Fruit fly (Drosophila melanogaster) whole organism, wandering third instar larva: ENCODE data around the gene Ir94f.

Source experiments
- Abd-B ChIP-seq: fragments of >200 bp; optimal IDR thresholded peaks from 2 replicates; lab custom pipeline; 2017; ENCODE audit warnings: missing biosample characterization, missing genetic modification characterization
- CG32264 ChIP-seq: fragments of 200-800 bp; sonication (Bioruptor generic); optimal IDR thresholded peaks from 2 replicates; lab custom pipeline; 2016; ENCODE audit warnings: missing biosample characterization, missing genetic modification characterization
- CG9705 ChIP-seq: fragments of 200-800 bp; sonication (Bioruptor generic); optimal IDR thresholded peaks from 2 replicates; lab custom pipeline; 2018; ENCODE audit warnings: missing biosample characterization, mild to moderate bottlenecking, missing genetic modification characterization
- CrebA ChIP-seq: fragments of 200-800 bp; sonication (Bioruptor generic); optimal IDR thresholded peaks from 2 replicates; lab custom pipeline; 2016; ENCODE audit warnings: missing biosample characterization, mild to moderate bottlenecking, missing genetic modification characterization, borderline replicate concordance
- Dfd ChIP-seq: fragments of >200 bp; optimal IDR thresholded peaks from 2 replicates; lab custom pipeline; 2017; ENCODE audit warnings: missing biosample characterization, missing genetic modification characterization
- Dif ChIP-seq: fragments of 200-275, 200-300 bp; sonication (Bioruptor generic); optimal IDR thresholded peaks from 2 replicates; lab custom pipeline; 2018; ENCODE audit warnings: missing biosample characterization, missing genetic modification characterization; ENCODE audit not compliant: partially characterized antibody
- GATAd ChIP-seq: sonication (Bioruptor generic); optimal IDR thresholded peaks from 2 replicates; lab custom pipeline; 2016; ENCODE audit warnings: missing biosample characterization, missing genetic modification characterization
- HLH106 ChIP-seq: fragments of 200-800 bp; optimal IDR thresholded peaks from 3 replicates; lab custom pipeline; 2019; ENCODE audit warnings: missing biosample characterization, mild to moderate bottlenecking, missing genetic modification characterization, moderate library complexity
- Hnf4 ChIP-seq: fragments of 200-800 bp; sonication (Bioruptor generic); optimal IDR thresholded peaks from 2 replicates; lab custom pipeline; 2016; ENCODE audit warnings: missing biosample characterization, mild to moderate bottlenecking, missing genetic modification characterization
- Hr78 ChIP-seq: fragments of >200 bp; optimal IDR thresholded peaks from 2 replicates; lab custom pipeline; 2017; ENCODE audit warnings: missing biosample characterization, missing genetic modification characterization
- Hr83 ChIP-seq: fragments of 200-300 bp; sonication (Bioruptor generic); optimal IDR thresholded peaks from 2 replicates; lab custom pipeline; 2016; ENCODE audit warnings: missing biosample characterization, mild to moderate bottlenecking, missing genetic modification characterization, moderate library complexity; ENCODE audit not compliant: poor library complexity, severe bottlenecking
- Jra ChIP-seq: sonication (Bioruptor generic); optimal IDR thresholded peaks from 2 replicates; lab custom pipeline; 2016; ENCODE audit warnings: missing biosample characterization, missing genetic modification characterization
- Mio ChIP-seq: sonication (Bioruptor generic); optimal IDR thresholded peaks from 2 replicates; lab custom pipeline; 2016; ENCODE audit warnings: missing biosample characterization, missing genetic modification characterization
- Myc ChIP-seq: fragments of >200 bp; optimal IDR thresholded peaks from 2 replicates; lab custom pipeline; 2017
- N ChIP-seq: fragments of >200 bp; optimal IDR thresholded peaks from 2 replicates; lab custom pipeline; 2018; ENCODE audit warnings: missing biosample characterization, missing external identifiers, missing genetic modification characterization
- OdsH ChIP-seq: fragments of 200-800 bp; sonication (Bioruptor generic); optimal IDR thresholded peaks from 2 replicates; lab custom pipeline; 2016; ENCODE audit warnings: missing biosample characterization, mild to moderate bottlenecking, missing genetic modification characterization
- Rel ChIP-seq, 2 experiments: fragments of 200-800 bp; sonication (Bioruptor generic) in 1 of 2; optimal IDR thresholded peaks; 2 replicates in 1 of 2; 3 replicates in 1 of 2; lab custom pipeline; 2016 to 2019; ENCODE audit warnings: mild to moderate bottlenecking in 2 of 2, missing biosample characterization in 2 of 2, missing genetic modification characterization in 2 of 2, moderate library complexity in 1 of 2
- Sp1 ChIP-seq: fragments of 200-800 bp; sonication (Bioruptor generic); optimal IDR thresholded peaks from 3 replicates; lab custom pipeline; 2019; ENCODE audit warnings: missing biosample characterization, mild to moderate bottlenecking, missing genetic modification characterization, moderate library complexity
- Vsx2 ChIP-seq: fragments of 200-300, 225-300 bp; sonication (Bioruptor generic); optimal IDR thresholded peaks from 2 replicates; lab custom pipeline; 2018; ENCODE audit warnings: missing biosample characterization, missing genetic modification characterization; ENCODE audit not compliant: partially characterized antibody
- br ChIP-seq: fragments of 200-800 bp; sonication (Bioruptor generic); optimal IDR thresholded peaks from 2 replicates; lab custom pipeline; 2016; ENCODE audit warnings: missing biosample characterization, missing genetic modification characterization
- brk ChIP-seq: fragments of 200-800 bp; sonication (Bioruptor generic); optimal IDR thresholded peaks from 2 replicates; lab custom pipeline; 2016; ENCODE audit warnings: missing biosample characterization, mild to moderate bottlenecking, missing genetic modification characterization
- dl ChIP-seq, 2 experiments: fragments of 175-275, 200-275 bp in 1 of 2; fragments of 200-275 bp in 1 of 2; sonication (Bioruptor generic); optimal IDR thresholded peaks; lab custom pipeline; 2018; ENCODE audit warnings: mild to moderate bottlenecking in 2 of 2, missing biosample characterization in 2 of 2, missing genetic modification characterization in 2 of 2, moderate library complexity in 2 of 2; ENCODE audit not compliant: partially characterized antibody in 2 of 2, insufficient read depth in 1 of 2
- dmrt93B ChIP-seq: fragments of 200-800 bp; sonication (Bioruptor generic); optimal IDR thresholded peaks from 2 replicates; lab custom pipeline; 2018; ENCODE audit warnings: missing biosample characterization, mild to moderate bottlenecking, missing genetic modification characterization
- dsf ChIP-seq: sonication (Bioruptor generic); optimal IDR thresholded peaks from 2 replicates; lab custom pipeline; 2016; ENCODE audit warnings: missing biosample characterization, missing genetic modification characterization, borderline replicate concordance
- ey ChIP-seq: fragments of 200-800 bp; sonication (Bioruptor generic); optimal IDR thresholded peaks from 2 replicates; lab custom pipeline; 2016; ENCODE audit warnings: missing biosample characterization, missing genetic modification characterization
- foxo ChIP-seq, 2 experiments: fragments of 200-800 bp; sonication (Bioruptor generic); optimal IDR thresholded peaks; 2 replicates in 1 of 2; 3 replicates in 1 of 2; lab custom pipeline; 2016 to 2017; ENCODE audit warnings: missing biosample characterization in 2 of 2, missing genetic modification characterization in 2 of 2
- fru ChIP-seq: fragments of 200-800 bp; sonication (Bioruptor generic); optimal IDR thresholded peaks from 3 replicates; lab custom pipeline; 2016; ENCODE audit warnings: missing biosample characterization, mild to moderate bottlenecking, missing genetic modification characterization
- h ChIP-seq: fragments of 200-800 bp; sonication (Bioruptor generic); optimal IDR thresholded peaks from 3 replicates; lab custom pipeline; 2016; ENCODE audit warnings: missing biosample characterization, mild to moderate bottlenecking, missing genetic modification characterization
- jim ChIP-seq: fragments of 175-275, 200-325 bp; sonication (Bioruptor generic); optimal IDR thresholded peaks from 2 replicates; lab custom pipeline; 2016; ENCODE audit warnings: missing biosample characterization, mild to moderate bottlenecking, missing genetic modification characterization
- lola ChIP-seq: fragments of >200 bp; optimal IDR thresholded peaks from 2 replicates; lab custom pipeline; 2017; ENCODE audit warnings: missing biosample characterization, missing genetic modification characterization
- pan ChIP-seq: fragments of >200 bp; optimal IDR thresholded peaks from 2 replicates; lab custom pipeline; 2017
- psq ChIP-seq: fragments of 200-800 bp; sonication (Bioruptor generic); optimal IDR thresholded peaks from 3 replicates; lab custom pipeline; 2017; ENCODE audit warnings: missing biosample characterization, mild to moderate bottlenecking, missing genetic modification characterization, moderate library complexity
- rgr ChIP-seq: fragments of 200-800 bp; sonication (Bioruptor generic); optimal IDR thresholded peaks from 3 replicates; lab custom pipeline; 2016; ENCODE audit warnings: missing biosample characterization, mild to moderate bottlenecking, missing genetic modification characterization
- sage ChIP-seq: fragments of 200-800 bp; sonication (Bioruptor generic); optimal IDR thresholded peaks from 2 replicates; lab custom pipeline; 2016; ENCODE audit warnings: missing biosample characterization, mild to moderate bottlenecking, missing genetic modification characterization
- sv ChIP-seq: fragments of 200-800 bp; sonication (Bioruptor generic); optimal IDR thresholded peaks from 3 replicates; lab custom pipeline; 2016; ENCODE audit warnings: missing biosample characterization, missing genetic modification characterization
- tai ChIP-seq: sonication (Bioruptor generic); optimal IDR thresholded peaks from 2 replicates; lab custom pipeline; 2016; ENCODE audit warnings: missing biosample characterization, missing genetic modification characterization
- usp ChIP-seq: fragments of >200 bp; optimal IDR thresholded peaks from 2 replicates; lab custom pipeline; 2017; ENCODE audit warnings: missing biosample characterization, missing genetic modification characterization
- woc ChIP-seq: sonication (Bioruptor generic); optimal IDR thresholded peaks from 2 replicates; lab custom pipeline; 2016; ENCODE audit warnings: missing biosample characterization, mild to moderate bottlenecking, missing genetic modification characterization

The Ir94f gene

DNA sequence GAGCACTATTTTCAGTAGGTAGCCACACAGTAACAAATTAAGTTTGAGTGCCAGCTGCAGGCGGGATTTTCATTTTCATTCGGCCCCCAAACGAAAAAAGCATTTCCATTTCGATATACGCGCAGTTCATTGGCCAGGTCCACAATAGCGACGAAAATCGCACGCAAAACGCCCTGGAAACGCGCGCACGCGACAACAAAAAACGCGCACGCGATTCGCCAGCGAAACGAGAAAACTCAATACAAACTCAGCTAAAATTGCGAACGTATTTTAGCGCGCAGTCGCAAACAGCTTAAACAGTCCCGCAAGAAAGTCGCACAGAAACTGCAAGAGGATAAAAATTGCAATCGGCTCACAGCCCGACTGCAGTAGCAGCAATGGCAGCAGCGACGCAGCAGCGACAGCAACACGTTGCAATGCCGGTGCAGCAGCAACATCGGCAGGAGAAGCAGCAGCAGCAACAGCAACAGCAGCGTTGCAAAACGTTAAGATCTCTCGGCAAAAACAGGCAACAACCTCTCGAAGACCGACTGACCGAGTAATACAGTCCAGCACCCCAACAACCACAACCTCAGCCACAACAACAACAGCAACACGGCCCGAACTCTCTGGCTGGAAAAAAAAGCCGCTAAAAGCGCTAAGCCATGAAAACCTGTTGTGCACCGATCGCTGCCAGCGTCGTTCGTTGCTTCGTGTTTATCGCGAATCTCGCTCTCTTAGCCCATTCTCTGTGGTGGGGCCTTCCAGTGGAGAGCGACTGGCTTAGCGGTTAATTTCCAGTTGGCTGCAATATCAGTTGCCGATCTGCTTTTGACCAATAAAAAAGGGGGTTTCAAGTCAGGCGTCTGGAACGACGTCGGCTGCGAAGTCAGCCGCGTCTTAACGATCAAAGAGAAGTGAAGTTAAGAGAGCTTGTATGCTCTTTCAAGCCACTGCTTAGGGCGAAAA is 9.4 kb upstream of the Ir94f start, which contains the start of gene CG4374:
Gene CG4374 (minus strand): TSS at position 268 of the 948 bp plus-strand sequence.
- TF ChIP-seq Abd-B (GFP tag; lab: Kevin White, UChicago) (no peak), Vsx2 (GFP tag; lab: Kevin White, UChicago) (peak; percentile 10), brk (GFP tag; lab: Kevin White, UChicago) (no peak), Sp1 (GFP tag; lab: Kevin White, UChicago) (no peak), psq (GFP tag; lab: Kevin White, UChicago) (no peak), CG9705 (GFP tag; lab: Kevin White, UChicago) (no peak), GATAd (GFP tag; lab: Kevin White, UChicago) (no peak), Jra (GFP tag; lab: Kevin White, UChicago) (no peak), dmrt93B (GFP tag; lab: Kevin White, UChicago) (no peak), sv (GFP tag; lab: Kevin White, UChicago) (no peak), N (GFP tag; lab: Kevin White, UChicago) (no peak), Hr78 (no peak), Rel (GFP tag; optimal IDR thresholded peaks at IDR 0.05; lab: Kevin White, UChicago) (peak; percentile 6), Rel (tag; optimal IDR thresholded peaks at IDR 0.05; lab: Kevin White, UChicago) (peak; percentile 41), sage (GFP tag; lab: Kevin White, UChicago) (no peak), fru (GFP tag; lab: Kevin White, UChicago) (peak; percentile 26), usp (GFP tag; lab: Kevin White, UChicago) (no peak), HLH106 (tag; lab: Kevin White, UChicago) (no peak), Hr83 (GFP tag; lab: Kevin White, UChicago) (no peak), Mio (no peak), Hnf4 (GFP tag; lab: Kevin White, UChicago) (no peak), br (GFP tag; lab: Kevin White, UChicago) (no peak), ey (GFP tag; lab: Kevin White, UChicago) (no peak), tai (no peak), Myc (lab: Kevin White, UChicago) (peak; percentile 36), CrebA (GFP tag; lab: Kevin White, UChicago) (no peak), OdsH (GFP tag; lab: Kevin White, UChicago) (no peak), pan (lab: Kevin White, UChicago) (no peak), woc (GFP tag; lab: Kevin White, UChicago) (no peak), dsf (GFP tag; lab: Kevin White, UChicago) (no peak), foxo (GFP tag; optimal IDR thresholded peaks at IDR 0.05; lab: Kevin White, UChicago) (no peak), rgr (no peak), dl (GFP tag; optimal IDR thresholded peaks at IDR 0.05; lab: Kevin White, UChicago; ENCODE audit: insufficient read depth in 1 of 2, partially characterized antibody in 2 of 2) (peak in 1 of 2 experiments; percentile 14), Dfd (GFP tag; lab: Kevin White, UChicago) (peak; percentile 77), jim (GFP tag; lab: Kevin White, UChicago) (no peak), CG32264 (GFP tag; lab: Kevin White, UChicago) (no peak), lola (GFP tag; lab: Kevin White, UChicago) (no peak), h (GFP tag; lab: Kevin White, UChicago) (no peak), Dif (GFP tag; lab: Kevin White, UChicago) (peak; percentile 35)

dm6 chr3R:23476085-23476484 is 5.6 kb upstream of the Ir94f start:
- TF ChIP-seq fru (GFP tag; lab: Kevin White, UChicago), result no peak
- TF ChIP-seq Rel (GFP tag; optimal IDR thresholded peaks at IDR 0.05; lab: Kevin White, UChicago), result no peak
- TF ChIP-seq Rel (tag; optimal IDR thresholded peaks at IDR 0.05; lab: Kevin White, UChicago), result no peak
- no peak for TF ChIP-seq rgr
- TF ChIP-seq Jra (GFP tag; lab: Kevin White, UChicago), result no peak
- TF ChIP-seq lola (GFP tag; lab: Kevin White, UChicago), result no peak
- TF ChIP-seq Dfd (GFP tag; lab: Kevin White, UChicago), result no peak
- TF ChIP-seq Abd-B (GFP tag; lab: Kevin White, UChicago), result no peak
- no peak for TF ChIP-seq dsf (GFP tag; lab: Kevin White, UChicago)
- TF ChIP-seq sv (GFP tag; lab: Kevin White, UChicago), result no peak
- no peak for TF ChIP-seq pan (lab: Kevin White, UChicago)
- TF ChIP-seq CrebA (GFP tag; lab: Kevin White, UChicago), result no peak
- no peak for TF ChIP-seq jim (GFP tag; lab: Kevin White, UChicago)
- TF ChIP-seq Dif (GFP tag; lab: Kevin White, UChicago), result no peak
- no peak for TF ChIP-seq OdsH (GFP tag; lab: Kevin White, UChicago)
- TF ChIP-seq brk (GFP tag; lab: Kevin White, UChicago), result no peak
- no peak for TF ChIP-seq N (GFP tag; lab: Kevin White, UChicago)
- TF ChIP-seq foxo (GFP tag; optimal IDR thresholded peaks at IDR 0.05; lab: Kevin White, UChicago), result no peak
- no peak for TF ChIP-seq dmrt93B (GFP tag; lab: Kevin White, UChicago)
- no peak for TF ChIP-seq Hr78
- no peak for TF ChIP-seq psq (GFP tag; lab: Kevin White, UChicago)
